Worm (Caenorhabditis elegans): ENCODE results near the gene ZC204.17.

ce11 chrII:1625666-1626065 is 20.4 kb downstream of the ZC204.17 start, which contains the start of gene C08E3.14:
- TF ChIP-seq attf-4 (tag; optimal IDR thresholded peaks at IDR 0.05) (no peak), mdt-29 (GFP tag; IDR thresholded peaks at IDR 0.05) (no peak), Y105C5A.15 (GFP tag; IDR thresholded peaks at IDR 0.05) (no peak), dmd-6 (GFP tag; IDR thresholded peaks at IDR 0.05) (no peak), unc-62 (GFP tag; optimal IDR thresholded peaks at IDR 0.05 in 1 of 2) (no peak), unc-62 (tag; optimal IDR thresholded peaks at IDR 0.05) (no peak), mxl-3 (GFP tag; optimal IDR thresholded peaks at IDR 0.05) (no peak), ztf-11 (tag; optimal IDR thresholded peaks at IDR 0.05) (no peak), nhr-28 (tag; optimal IDR thresholded peaks at IDR 0.05) (no peak), mep-1 (tag; optimal IDR thresholded peaks at IDR 0.05) (no peak), lin-15B (tag; optimal IDR thresholded peaks at IDR 0.05) (no peak)

Measured in whole organism, L4 larva.